Worm (Caenorhabditis elegans) whole organism, L1 larva: ENCODE results near the gene dhgd-1.

Experiments used
- C04F5.9 ChIP-seq: sonication (generic microtip); optimal IDR thresholded peaks from 2 replicates; lab custom pipeline; 2016; ENCODE audit warnings: missing genetic modification characterization, missing compliant biosample characterization
- C16A3.4 ChIP-seq: fragments of 150-350 bp; optimal IDR thresholded peaks from 2 replicates; lab custom pipeline; 2014; ENCODE audit warnings: missing biosample characterization, missing genetic modification characterization
- F16B12.6 ChIP-seq: fragments of 150-350 bp; optimal IDR thresholded peaks from 2 replicates; lab custom pipeline; 2014; ENCODE audit warnings: missing biosample characterization, missing genetic modification characterization
- Y116A8C.19 ChIP-seq: sonication (generic microtip); optimal IDR thresholded peaks from 2 replicates; lab custom pipeline; 2016; ENCODE audit warnings: missing compliant biosample characterization, missing genetic modification characterization, borderline replicate concordance
- blmp-1 ChIP-seq: fragments of 150-350 bp; optimal IDR thresholded peaks from 2 replicates; lab custom pipeline; 2014; ENCODE audit warnings: missing biosample characterization, missing genetic modification characterization
- ceh-63 ChIP-seq: fragments of 200-800 bp; sonication (Bioruptor generic); optimal IDR thresholded peaks from 2 replicates; lab custom pipeline; 2018; ENCODE audit warnings: mild to moderate bottlenecking, missing genetic modification characterization, missing compliant biosample characterization
- ceh-88 ChIP-seq: fragments of 200-800 bp; sonication (Bioruptor generic); IDR thresholded peaks from 2 replicates; pipeline ENCODE4 v1.3.6; 2022; ENCODE audit warnings: missing genetic modification characterization, missing compliant biosample characterization
- ceh-90 ChIP-seq: sonication (generic microtip); optimal IDR thresholded peaks from 2 replicates; lab custom pipeline; 2016; ENCODE audit warnings: missing genetic modification characterization, missing compliant biosample characterization
- dpl-1 ChIP-seq, 3 experiments: fragments of 150-350 bp in 2 of 3; sonication (generic microtip) in 1 of 3; optimal IDR thresholded peaks; 2 replicates each; lab custom pipeline; 2014 to 2017; ENCODE audit warnings: missing biosample characterization in 3 of 3, missing genetic modification characterization in 3 of 3, missing genetic modification reagents in 3 of 3
- dsc-1 ChIP-seq: sonication (generic microtip); optimal IDR thresholded peaks from 2 replicates; lab custom pipeline; 2016; ENCODE audit warnings: mild to moderate bottlenecking, missing genetic modification characterization, missing compliant biosample characterization
- efl-1 ChIP-seq, 4 experiments: fragments of 150-350 bp; optimal IDR thresholded peaks in 3 of 4; peaks in 1 of 4; 1 replicate in 1 of 4; 2 replicates in 3 of 4; lab custom pipeline; 2014; ENCODE audit warnings: missing biosample characterization in 2 of 4, missing genetic modification characterization in 2 of 4, missing genetic modification reagents in 2 of 4
- efl-3 ChIP-seq: fragments of 200-800 bp; sonication (Bioruptor generic); optimal IDR thresholded peaks from 2 replicates; lab custom pipeline; 2018; ENCODE audit warnings: mild to moderate bottlenecking, missing genetic modification characterization, missing compliant biosample characterization
- egl-13 ChIP-seq: sonication (generic microtip); optimal IDR thresholded peaks from 2 replicates; lab custom pipeline; 2016; ENCODE audit warnings: missing genotype, missing genetic modification reagents, missing genetic modification characterization, missing compliant biosample characterization
- elt-2 ChIP-seq: sonication (generic microtip); optimal IDR thresholded peaks from 2 replicates; lab custom pipeline; 2016; ENCODE audit warnings: missing genetic modification characterization, mild to moderate bottlenecking, inconsistent platforms, missing compliant biosample characterization, missing genetic modification reagents
- elt-3 ChIP-seq, 6 experiments: fragments of 150-350 bp in 1 of 6; sonication (generic microtip); optimal IDR thresholded peaks; 2 replicates each; lab custom pipeline; 2017 to 2018; ENCODE audit warnings: missing biosample characterization in 6 of 6, missing genetic modification characterization in 6 of 6, inconsistent platforms in 1 of 6
- fkh-10 ChIP-seq: sonication (generic microtip); optimal IDR thresholded peaks from 2 replicates; lab custom pipeline; 2017; ENCODE audit warnings: missing biosample characterization, missing genetic modification reagents, missing genetic modification characterization
- fkh-4 ChIP-seq: sonication (generic microtip); optimal IDR thresholded peaks from 2 replicates; lab custom pipeline; 2016; ENCODE audit warnings: missing compliant biosample characterization, missing genetic modification characterization, borderline replicate concordance
- fos-1 ChIP-seq: fragments of 150-350 bp; optimal IDR thresholded peaks from 2 replicates; lab custom pipeline; 2014; ENCODE audit warnings: missing biosample characterization, missing genetic modification characterization
- grh-1 ChIP-seq: fragments of 200-800 bp; sonication (Bioruptor generic); IDR thresholded peaks from 2 replicates; pipeline ENCODE4 v1.3.6; 2022; ENCODE audit warnings: missing genetic modification reagents, missing genetic modification characterization, missing compliant biosample characterization
- hlh-4 ChIP-seq: sonication (generic microtip); optimal IDR thresholded peaks from 2 replicates; lab custom pipeline; 2016; ENCODE audit warnings: mild to moderate bottlenecking, missing genetic modification characterization, missing compliant biosample characterization
- irx-1 ChIP-seq: sonication (generic microtip); optimal IDR thresholded peaks from 2 replicates; lab custom pipeline; 2016; ENCODE audit warnings: missing genetic modification characterization, missing compliant biosample characterization
- isw-1 ChIP-seq: fragments of 200-800 bp; sonication (Bioruptor generic); IDR thresholded peaks from 2 replicates; pipeline ENCODE4 v1.3.6; 2022; ENCODE audit warnings: missing genetic modification characterization, missing compliant biosample characterization
- jun-1 ChIP-seq: fragments of 150-350 bp; optimal IDR thresholded peaks from 2 replicates; lab custom pipeline; 2014; ENCODE audit warnings: missing biosample characterization, missing genetic modification reagents, missing genetic modification characterization
- lin-13 ChIP-seq: fragments of 150-350 bp; optimal IDR thresholded peaks from 2 replicates; lab custom pipeline; 2014; ENCODE audit warnings: missing biosample characterization, missing genetic modification reagents, missing genetic modification characterization
- lin-15B ChIP-seq: fragments of 150-350 bp; sonication (generic microtip); optimal IDR thresholded peaks from 3 replicates; lab custom pipeline; 2014; ENCODE audit warnings: missing biosample characterization, missing genetic modification characterization
- lin-35 ChIP-seq, 2 experiments: fragments of 150-350 bp; optimal IDR thresholded peaks; 2 replicates each; lab custom pipeline; 2014; ENCODE audit warnings: missing biosample characterization in 2 of 2, missing genetic modification characterization in 2 of 2, missing genetic modification reagents in 2 of 2
- lir-3 ChIP-seq: sonication (generic microtip); optimal IDR thresholded peaks from 2 replicates; lab custom pipeline; 2016; ENCODE audit warnings: mild to moderate bottlenecking, missing genetic modification characterization, moderate library complexity, missing compliant biosample characterization; ENCODE audit not compliant: poor library complexity
- lsy-2 ChIP-seq, 2 experiments: fragments of 150-350 bp; optimal IDR thresholded peaks; 2 replicates each; lab custom pipeline; 2014; ENCODE audit warnings: missing biosample characterization in 2 of 2, missing genetic modification characterization in 2 of 2
- mab-9 ChIP-seq: fragments of 200-800 bp; sonication (Bioruptor generic); IDR thresholded peaks from 2 replicates; pipeline ENCODE4 v1.3.6; 2022; ENCODE audit warnings: missing genetic modification reagents, missing genetic modification characterization, missing compliant biosample characterization
- mdl-1 ChIP-seq, 2 experiments: fragments of 150-350 bp; optimal IDR thresholded peaks; 2 replicates each; lab custom pipeline; 2014 to 2017; ENCODE audit warnings: missing biosample characterization in 2 of 2, missing genetic modification characterization in 2 of 2, inconsistent platforms in 1 of 2
- mep-1 ChIP-seq: fragments of 150-350 bp; optimal IDR thresholded peaks from 2 replicates; lab custom pipeline; 2014; ENCODE audit warnings: missing biosample characterization, missing genetic modification characterization
- nhr-11 ChIP-seq: fragments of 150-350 bp; optimal IDR thresholded peaks from 2 replicates; lab custom pipeline; 2014; ENCODE audit warnings: missing biosample characterization, missing genetic modification characterization
- nhr-19 ChIP-seq: fragments of 200-800 bp; sonication (Bioruptor generic); conservative IDR thresholded peaks from 2 replicates; pipeline ENCODE4 v1.3.6; 2022; ENCODE audit warnings: missing genetic modification characterization, missing compliant biosample characterization
- nhr-20 ChIP-seq: sonication (generic microtip); optimal IDR thresholded peaks from 2 replicates; lab custom pipeline; 2016; ENCODE audit warnings: mild to moderate bottlenecking, missing genetic modification characterization, missing compliant biosample characterization
- nhr-71 ChIP-seq: sonication (generic microtip); optimal IDR thresholded peaks from 2 replicates; lab custom pipeline; 2016; ENCODE audit warnings: mild to moderate bottlenecking, missing genetic modification characterization, moderate library complexity, missing compliant biosample characterization
- nhr-77 ChIP-seq: fragments of 150-350 bp; optimal IDR thresholded peaks from 2 replicates; lab custom pipeline; 2014; ENCODE audit warnings: missing biosample characterization, missing genetic modification characterization
- nhr-85 ChIP-seq: sonication (generic microtip); peaks from one replicate; lab custom pipeline; 2016; ENCODE audit warnings: missing genetic modification characterization, inconsistent platforms, missing compliant biosample characterization
- pax-3 ChIP-seq: fragments of 200-800 bp; sonication (Bioruptor generic); optimal IDR thresholded peaks from 2 replicates; lab custom pipeline; 2018; ENCODE audit warnings: mild to moderate bottlenecking, missing genetic modification characterization, moderate library complexity, missing compliant biosample characterization
- rnt-1 ChIP-seq: sonication (generic microtip); optimal IDR thresholded peaks from 2 replicates; lab custom pipeline; 2016; ENCODE audit warnings: mild to moderate bottlenecking, missing genetic modification characterization, moderate library complexity, missing compliant biosample characterization
- skn-1 ChIP-seq: fragments of 150-350 bp; optimal IDR thresholded peaks from 2 replicates; lab custom pipeline; 2014; ENCODE audit warnings: missing biosample characterization, missing genetic modification characterization
- snpc-4 ChIP-seq: fragments of 150-350 bp; optimal IDR thresholded peaks from 2 replicates; lab custom pipeline; 2014; ENCODE audit warnings: missing biosample characterization, missing genetic modification characterization
- sox-4 ChIP-seq: sonication (generic microtip); optimal IDR thresholded peaks from 2 replicates; lab custom pipeline; 2016; ENCODE audit warnings: missing genetic modification characterization, missing compliant biosample characterization
- tbx-2 ChIP-seq: sonication (generic microtip); optimal IDR thresholded peaks from 2 replicates; lab custom pipeline; 2016; ENCODE audit warnings: missing genetic modification characterization, missing compliant biosample characterization
- unc-130 ChIP-seq: fragments of 150-350 bp; optimal IDR thresholded peaks from 2 replicates; lab custom pipeline; 2017; ENCODE audit warnings: missing biosample characterization, missing genetic modification characterization, inconsistent platforms
- unc-86 ChIP-seq: sonication (generic microtip); optimal IDR thresholded peaks from 2 replicates; lab custom pipeline; 2016; ENCODE audit warnings: missing genetic modification characterization, missing compliant biosample characterization
- unc-98 ChIP-seq: fragments of 200-800 bp; sonication (Bioruptor generic); IDR thresholded peaks from 2 replicates; pipeline ENCODE4 v1.3.6; 2022; ENCODE audit warnings: missing genetic modification characterization, missing compliant biosample characterization
- vab-15 ChIP-seq: sonication (generic microtip); optimal IDR thresholded peaks from 2 replicates; lab custom pipeline; 2017; ENCODE audit warnings: missing genotype, mild to moderate bottlenecking, missing genetic modification characterization, missing compliant biosample characterization
- xbp-1 ChIP-seq: sonication (generic microtip); optimal IDR thresholded peaks from 2 replicates; lab custom pipeline; 2016; ENCODE audit warnings: missing genetic modification characterization, missing compliant biosample characterization
- zip-4 ChIP-seq: fragments of 200-800 bp; sonication (Bioruptor generic); optimal IDR thresholded peaks from 2 replicates; lab custom pipeline; 2018; ENCODE audit warnings: mild to moderate bottlenecking, missing genetic modification characterization, moderate library complexity, missing compliant biosample characterization
- ztf-11 ChIP-seq, 2 experiments: sonication (generic microtip); optimal IDR thresholded peaks; 2 replicates each; lab custom pipeline; 2016 to 2017; ENCODE audit warnings: missing genetic modification characterization in 2 of 2, missing biosample characterization in 1 of 2, missing compliant biosample characterization in 1 of 2

Gene dhgd-1

DNA sequence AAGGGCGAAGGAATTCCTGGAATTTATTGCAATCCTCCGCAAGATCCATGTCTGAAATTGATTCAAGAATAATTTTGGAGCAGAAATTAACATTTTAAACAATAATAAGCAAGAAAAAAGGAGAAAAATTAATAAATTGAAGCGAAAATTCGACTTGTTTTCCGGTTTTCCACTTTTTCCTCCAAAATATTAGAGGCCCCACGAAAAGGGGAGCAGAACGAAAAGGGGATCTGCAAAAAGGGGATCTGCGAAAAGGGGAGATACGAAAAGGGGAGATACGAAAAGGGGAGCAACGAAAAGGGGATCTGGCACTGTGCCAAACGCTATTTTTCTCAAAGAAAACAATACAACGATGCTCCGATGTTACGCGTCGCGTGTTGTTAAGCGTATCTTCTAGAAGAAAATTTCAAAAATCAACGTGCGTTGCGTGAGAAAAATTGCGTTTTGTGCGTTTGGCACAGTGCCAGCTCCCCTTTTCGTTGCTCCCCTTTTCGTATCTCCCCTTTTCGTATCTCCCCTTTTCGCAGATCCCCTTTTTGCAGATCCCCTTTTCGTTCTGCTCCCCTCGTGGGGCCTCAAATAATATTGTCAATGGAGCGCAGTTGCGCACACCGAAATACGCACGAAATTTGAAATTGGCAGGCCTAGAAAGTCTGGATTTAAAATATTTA is 17.3 kb downstream of the dhgd-1 start, which contains the start of gene Y62F5A.12:
Gene Y62F5A.12 (minus strand): TSS at position 51 of the 671 bp plus-strand sequence.
- peak; percentile 53 for TF ChIP-seq Y116A8C.19 (tag; lab: Kevin White, UChicago)
- peak; percentile 89 for TF ChIP-seq isw-1 (GFP tag; lab: Robert Waterston, UW)
- peak; percentile 94 for TF ChIP-seq unc-98 (GFP tag; lab: Robert Waterston, UW)
- peak; percentile 44 for TF ChIP-seq irx-1
- peak; percentile 22 for TF ChIP-seq blmp-1 (tag; lab: Kevin White, UChicago)
- peak; percentile 72 for TF ChIP-seq nhr-77 (tag; lab: Kevin White, UChicago)
- peak; percentile 47 for TF ChIP-seq C04F5.9 (tag; lab: Kevin White, UChicago)
- peak; percentile 59 for TF ChIP-seq lin-13 (GFP tag; lab: Kevin White, UChicago)
- TF ChIP-seq skn-1, result peak; percentile 42
- peak; percentile 61 for TF ChIP-seq unc-130 (tag; lab: Kevin White, UChicago)
- peak; percentile 31 for TF ChIP-seq fos-1 (tag; lab: Kevin White, UChicago)
- TF ChIP-seq ceh-90 (tag; lab: Kevin White, UChicago), result peak; percentile 51
- TF ChIP-seq fkh-10 (GFP tag; lab: Kevin White, UChicago), result peak; percentile 81
- TF ChIP-seq pax-3 (tag; lab: Kevin White, UChicago), result peak; percentile 89
- peak; percentile 6 for TF ChIP-seq snpc-4
- TF ChIP-seq zip-4, result peak; percentile 11
- TF ChIP-seq nhr-71 (tag; lab: Kevin White, UChicago), result peak; percentile 92
- peak; percentile 82 for TF ChIP-seq tbx-2 (tag; lab: Kevin White, UChicago)
- peak; percentile 86 for TF ChIP-seq xbp-1 (tag; lab: Kevin White, UChicago)
- peak; percentile 76 for TF ChIP-seq vab-15 (tag; lab: Kevin White, UChicago)
- TF ChIP-seq mab-9 (GFP tag; lab: Robert Waterston, UW), result peak; percentile 87
- peak; percentile 78 to 92 for TF ChIP-seq lin-35 (GFP tag; optimal IDR thresholded peaks at IDR 0.05; lab: Kevin White, UChicago)
- TF ChIP-seq sox-4 (tag; lab: Kevin White, UChicago), result peak; percentile 78
- peak; percentile 82 to 90 for TF ChIP-seq efl-1 (optimal IDR thresholded peaks at IDR 0.05; lab: Kevin White, UChicago)
- peak; percentile 87 to 99 for TF ChIP-seq efl-1 (GFP tag; optimal IDR thresholded peaks at IDR 0.05 in 1 of 2; lab: Kevin White, UChicago)
- TF ChIP-seq nhr-19 (GFP tag; lab: Robert Waterston, UW), result peak; percentile 94
- TF ChIP-seq ceh-63, result peak; percentile 86
- TF ChIP-seq ceh-88 (GFP tag; lab: Robert Waterston, UW), result peak; percentile 90
- peak; percentile 20 for TF ChIP-seq hlh-4 (tag; lab: Kevin White, UChicago)
- TF ChIP-seq elt-3 (tag; optimal IDR thresholded peaks at IDR 0.05; lab: Kevin White, UChicago), result peak in 2 of 6 experiments; percentile 11 to 13
- peak in 1 of 2 experiments; percentile 71 for TF ChIP-seq mdl-1 (tag; optimal IDR thresholded peaks at IDR 0.05; lab: Kevin White, UChicago)
- peak; percentile 32 for TF ChIP-seq F16B12.6 (tag; lab: Kevin White, UChicago)
- peak; percentile 82 for TF ChIP-seq lin-15B (tag; lab: Kevin White, UChicago)
- TF ChIP-seq elt-2 (tag; lab: Kevin White, UChicago), result peak; percentile 42
- TF ChIP-seq fkh-4 (tag; lab: Kevin White, UChicago), result peak; percentile 54
- peak; percentile 63 for TF ChIP-seq mep-1 (tag; lab: Kevin White, UChicago)
- TF ChIP-seq C16A3.4 (tag; lab: Kevin White, UChicago), result peak; percentile 71
- peak; percentile 83 for TF ChIP-seq dsc-1 (tag; lab: Kevin White, UChicago)
- TF ChIP-seq lir-3, result peak; percentile 91
- peak; percentile 81 to 89 (median 85) for TF ChIP-seq dpl-1 (GFP tag; optimal IDR thresholded peaks at IDR 0.05; lab: Kevin White, UChicago)
- peak; percentile 10 for TF ChIP-seq efl-3 (GFP tag; lab: Kevin White, UChicago)
- peak in 1 of 2 experiments; percentile 94 for TF ChIP-seq ztf-11 (tag; optimal IDR thresholded peaks at IDR 0.05; lab: Kevin White, UChicago)
- peak; percentile 99 for TF ChIP-seq rnt-1
- peak; percentile 86 for TF ChIP-seq nhr-20 (tag; lab: Kevin White, UChicago)
- peak; percentile 58 for TF ChIP-seq grh-1 (GFP tag; lab: Robert Waterston, UW)
- TF ChIP-seq nhr-11 (tag; lab: Kevin White, UChicago), result peak; percentile 11
- peak; percentile 66 for TF ChIP-seq jun-1 (tag; lab: Kevin White, UChicago)
- TF ChIP-seq egl-13, result peak; percentile 72
- TF ChIP-seq unc-86 (tag; lab: Kevin White, UChicago), result peak; percentile 84
- peak; percentile 72 to 73 for TF ChIP-seq lsy-2 (tag; optimal IDR thresholded peaks at IDR 0.05; lab: Kevin White, UChicago)
- peak; percentile 74 for TF ChIP-seq nhr-85 (tag; lab: Kevin White, UChicago)
